Worm (Caenorhabditis elegans): ENCODE data around the gene akap-1.

DNA sequence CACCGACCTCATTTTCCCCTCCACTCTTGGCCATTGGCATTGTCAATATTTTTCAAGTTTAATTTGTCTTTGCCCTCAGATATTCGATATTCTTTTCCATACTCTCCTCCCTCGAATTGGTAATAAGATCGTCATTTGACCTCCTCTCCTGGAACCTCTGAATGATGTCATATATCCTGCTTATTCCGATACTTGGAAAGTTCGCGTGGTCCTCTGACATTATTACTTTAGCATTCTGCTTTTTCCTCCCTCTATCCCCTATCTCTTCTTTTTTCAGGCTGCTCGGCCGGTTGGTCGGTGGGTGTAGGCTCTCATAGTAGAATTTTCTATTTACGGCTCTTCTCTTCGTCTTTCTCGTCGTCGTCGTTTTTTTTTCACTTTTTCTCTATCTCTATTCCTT lies 725 bp upstream of the akap-1 start:
- no peak for TF ChIP-seq ZK546.5 (tag; optimal IDR thresholded peaks at IDR 0.05)
- no peak for TF ChIP-seq snpc-4 (tag; optimal IDR thresholded peaks at IDR 0.05)
- TF ChIP-seq nhr-25 (tag; optimal IDR thresholded peaks at IDR 0.05), result no peak
